5 fruit fly cellular contexts compared by ENCODE assay signal in genomic region chr3R:15197373-15197772, dm6.
TF ChIP-seq lines count a peak whose summit lies in the region.

No protein-coding gene starts in this region.

- TF ChIP-seq CTCF in whole organism, embryonic (GFP tag; optimal IDR thresholded peaks at IDR 0.05; lab: Kevin White, UChicago), result no peak

TF ChIP-seq in whole organism, adult, 20 proteins besides CTCF, POLR2A, EP300 and RAD21:
- TF ChIP-seq Hr96 (GFP tag; optimal IDR thresholded peaks at IDR 0.05; lab: Kevin White, UChicago), result no peak
- no peak for TF ChIP-seq CG33017 (tag; optimal IDR thresholded peaks at IDR 0.05; lab: Kevin White, UChicago)
- peak; percentile 47 for TF ChIP-seq kay (GFP tag; lab: Kevin White, UChicago; ENCODE audit: borderline replicate concordance)
- no peak for TF ChIP-seq toe (GFP tag; optimal IDR thresholded peaks at IDR 0.05; lab: Kevin White, UChicago)
- TF ChIP-seq CG14711 (tag; optimal IDR thresholded peaks at IDR 0.05; lab: Kevin White, UChicago), result no peak
- no peak for TF ChIP-seq pad (GFP tag; optimal IDR thresholded peaks at IDR 0.05; lab: Kevin White, UChicago)
- TF ChIP-seq CG7045 (GFP tag; optimal IDR thresholded peaks at IDR 0.05; lab: Kevin White, UChicago), result peak; percentile 7
- TF ChIP-seq cic (GFP tag; optimal IDR thresholded peaks at IDR 0.05; lab: Kevin White, UChicago), result peak; percentile 37
- peak; percentile 25 for TF ChIP-seq CG12768 (GFP tag; optimal IDR thresholded peaks at IDR 0.05; lab: Kevin White, UChicago)
- TF ChIP-seq Clk (GFP tag; optimal IDR thresholded peaks at IDR 0.05; lab: Kevin White, UChicago), result no peak
- no peak for TF ChIP-seq CG5204 (GFP tag; optimal IDR thresholded peaks at IDR 0.05; lab: Kevin White, UChicago)
- TF ChIP-seq CG11617 (GFP tag; optimal IDR thresholded peaks at IDR 0.05; lab: Kevin White, UChicago), result no peak
- TF ChIP-seq Mnt (GFP tag; optimal IDR thresholded peaks at IDR 0.05; lab: Kevin White, UChicago), result no peak
- no peak for TF ChIP-seq Crg-1 (GFP tag; optimal IDR thresholded peaks at IDR 0.05; lab: Kevin White, UChicago)
- TF ChIP-seq bab1 (GFP tag; optimal IDR thresholded peaks at IDR 0.05; lab: Kevin White, UChicago), result no peak
- TF ChIP-seq CG1620 (GFP tag; optimal IDR thresholded peaks at IDR 0.05; lab: Kevin White, UChicago), result no peak
- TF ChIP-seq ovo (GFP tag; optimal IDR thresholded peaks at IDR 0.05; lab: Kevin White, UChicago), result no peak
- TF ChIP-seq cnc (optimal IDR thresholded peaks at IDR 0.05; lab: Kevin White, UChicago), result no peak
- no peak for TF ChIP-seq CG7101 (tag; optimal IDR thresholded peaks at IDR 0.05; lab: Kevin White, UChicago)

TF ChIP-seq in whole organism, embryonic, 481 proteins besides CTCF, POLR2A, EP300 and RAD21 (continues in another document):
- TF ChIP-seq Meics (GFP tag; optimal IDR thresholded peaks at IDR 0.05; lab: Kevin White, UChicago) (no peak), gt (GFP tag; IDR thresholded peaks at IDR 0.05; lab: Robert Waterston, UW) (no peak), hb (GFP tag; IDR thresholded peaks at IDR 0.05; lab: Robert Waterston, UW; ENCODE audit: partially characterized antibody) (no peak), CG13287 (GFP tag; IDR thresholded peaks at IDR 0.05; lab: Robert Waterston, UW; ENCODE audit: partially characterized antibody) (no peak), Mrtf (GFP tag; IDR thresholded peaks at IDR 0.05; lab: Robert Waterston, UW) (no peak), mirr (GFP tag; optimal IDR thresholded peaks at IDR 0.05; lab: Kevin White, UChicago) (peak; percentile 26), Fer1 (GFP tag; optimal IDR thresholded peaks at IDR 0.05; lab: Kevin White, UChicago) (peak; percentile 18), eve (GFP tag; optimal IDR thresholded peaks at IDR 0.05; lab: Kevin White, UChicago) (no peak), CG17612 (GFP tag; IDR thresholded peaks at IDR 0.05; lab: Robert Waterston, UW) (no peak), CG10543 (GFP tag; optimal IDR thresholded peaks at IDR 0.05; lab: Kevin White, UChicago) (peak; percentile 39), oc (tag; optimal IDR thresholded peaks at IDR 0.05; lab: Kevin White, UChicago) (no peak), cas (GFP tag; IDR thresholded peaks at IDR 0.05; lab: Robert Waterston, UW) (no peak), unc-4 (GFP tag; IDR thresholded peaks at IDR 0.05; lab: Robert Waterston, UW; ENCODE audit: partially characterized antibody) (no peak), lilli (GFP tag; optimal IDR thresholded peaks at IDR 0.05; lab: Kevin White, UChicago) (no peak), CG10431 (GFP tag; optimal IDR thresholded peaks at IDR 0.05; lab: Kevin White, UChicago) (no peak), Med (GFP tag; lab: Kevin White, UChicago) (peak; percentile 10), CG12104 (GFP tag; optimal IDR thresholded peaks at IDR 0.05; lab: Kevin White, UChicago) (no peak), ato (GFP tag; IDR thresholded peaks at IDR 0.05; lab: Robert Waterston, UW; ENCODE audit: partially characterized antibody) (no peak), Stat92E (GFP tag; optimal IDR thresholded peaks at IDR 0.05; lab: Kevin White, UChicago) (no peak)

TF ChIP-seq in whole organism, prepupa, 60 proteins besides CTCF, POLR2A, EP300 and RAD21:
- TF ChIP-seq eg (GFP tag; IDR thresholded peaks at IDR 0.05; lab: Robert Waterston, UW) (no peak), Sox14 (GFP tag; optimal IDR thresholded peaks at IDR 0.05; lab: Kevin White, UChicago) (no peak), Blimp-1 (GFP tag; optimal IDR thresholded peaks at IDR 0.05; lab: Kevin White, UChicago) (no peak), achi (GFP tag; optimal IDR thresholded peaks at IDR 0.05; lab: Kevin White, UChicago) (no peak), Eip78C (GFP tag; lab: Kevin White, UChicago) (peak; percentile 60), spab (GFP tag; optimal IDR thresholded peaks at IDR 0.05; lab: Kevin White, UChicago) (no peak), net (GFP tag; optimal IDR thresholded peaks at IDR 0.05; lab: Kevin White, UChicago) (no peak), CG6163 (GFP tag; IDR thresholded peaks at IDR 0.05; lab: Robert Waterston, UW) (no peak), CG16779 (tag; optimal IDR thresholded peaks at IDR 0.05; lab: Kevin White, UChicago) (no peak), CG32006 (GFP tag; optimal IDR thresholded peaks at IDR 0.05; lab: Kevin White, UChicago) (no peak), CG34406 (GFP tag; optimal IDR thresholded peaks at IDR 0.05; lab: Kevin White, UChicago) (no peak), fkh (GFP tag; optimal IDR thresholded peaks at IDR 0.05; lab: Kevin White, UChicago) (peak; percentile 60), CG6808 (GFP tag; optimal IDR thresholded peaks at IDR 0.05; lab: Kevin White, UChicago) (peak; percentile 22), CG3032 (tag; optimal IDR thresholded peaks at IDR 0.05; lab: Kevin White, UChicago) (no peak), Sox102F (GFP tag; optimal IDR thresholded peaks at IDR 0.05; lab: Kevin White, UChicago) (no peak), CG3919 (GFP tag; optimal IDR thresholded peaks at IDR 0.05; lab: Kevin White, UChicago) (no peak), Sox15 (GFP tag; optimal IDR thresholded peaks at IDR 0.05; lab: Kevin White, UChicago) (no peak), ss (GFP tag; optimal IDR thresholded peaks at IDR 0.05; lab: Kevin White, UChicago) (no peak)

TF ChIP-seq in whole organism, pupa, 21 proteins besides CTCF, POLR2A, EP300 and RAD21:
- TF ChIP-seq CG15710 (tag; optimal IDR thresholded peaks at IDR 0.05; lab: Kevin White, UChicago) (no peak), gl (tag; optimal IDR thresholded peaks at IDR 0.05; lab: Kevin White, UChicago) (peak; percentile 6)
TF ChIP-seq in whole organism, pupa: peak in this region for 1.

TF ChIP-seq in whole organism, wandering third instar larva, 38 proteins besides CTCF, POLR2A, EP300 and RAD21:
- no peak for TF ChIP-seq jim (GFP tag; optimal IDR thresholded peaks at IDR 0.05; lab: Kevin White, UChicago)
- peak; percentile 9 for TF ChIP-seq Hr83 (GFP tag; optimal IDR thresholded peaks at IDR 0.05; lab: Kevin White, UChicago; ENCODE audit: poor library complexity, severe bottlenecking)
- TF ChIP-seq Hr78 (GFP tag; optimal IDR thresholded peaks at IDR 0.05; lab: Kevin White, UChicago), result no peak
- no peak for TF ChIP-seq HLH106 (tag; optimal IDR thresholded peaks at IDR 0.05; lab: Kevin White, UChicago)
- no peak for TF ChIP-seq Rel (GFP tag; optimal IDR thresholded peaks at IDR 0.05; lab: Kevin White, UChicago)
- TF ChIP-seq Rel (tag; optimal IDR thresholded peaks at IDR 0.05; lab: Kevin White, UChicago), result peak; percentile 73
- TF ChIP-seq usp (GFP tag; optimal IDR thresholded peaks at IDR 0.05; lab: Kevin White, UChicago), result no peak
- TF ChIP-seq Vsx2 (GFP tag; optimal IDR thresholded peaks at IDR 0.05; lab: Kevin White, UChicago; ENCODE audit: partially characterized antibody), result no peak
TF ChIP-seq in whole organism, wandering third instar larva: peak in this region for 2.
